Fruit fly (Drosophila melanogaster) S2 (cell line): ENCODE results near the gene rux.

ENCODE experiments used
- CG8478 ChIP-seq: fragments of >200 bp; optimal IDR thresholded peaks from 2 replicates; lab custom pipeline; 2018
- CTCF ChIP-seq, 2 experiments: fragments of >200 bp; optimal IDR thresholded peaks; 2 replicates each; lab custom pipeline; 2018

DNA sequence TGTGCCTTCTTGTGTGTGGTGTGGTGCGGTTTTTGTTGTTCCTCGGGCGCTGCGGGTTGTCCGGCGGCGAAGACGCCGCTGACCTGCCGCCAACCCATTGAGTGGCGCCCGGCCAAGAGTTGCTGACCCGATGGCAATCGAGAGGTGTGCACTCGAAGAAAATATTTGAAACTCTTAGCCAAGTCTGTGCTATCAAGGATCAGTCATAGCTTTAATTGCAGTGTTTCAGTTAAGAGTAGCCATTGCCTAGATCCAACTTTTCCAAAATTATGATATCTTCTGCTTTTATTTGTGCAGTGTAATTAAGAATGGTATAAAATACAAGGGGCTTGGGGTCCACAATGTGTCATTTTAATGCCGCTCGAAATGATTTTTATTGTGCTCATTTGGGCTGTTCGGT is 13.0 kb downstream of the rux start:
- TF ChIP-seq CG8478 (lab: Kevin White, UChicago) (no peak), CTCF (optimal IDR thresholded peaks at IDR 0.05; lab: Kevin White, UChicago) (no peak)
